Fruit fly (Drosophila melanogaster): ENCODE results near the gene Rbbp5.

dm6 chr3L:20385969-20386370 lies 38.2 kb upstream of the Rbbp5 start:
- TF ChIP-seq CG8301 (tag; optimal IDR thresholded peaks at IDR 0.05) (no peak), CG13204 (GFP tag; optimal IDR thresholded peaks at IDR 0.05) (peak; percentile 87), fd96Ca (GFP tag; IDR thresholded peaks at IDR 0.05) (no peak), CG9948 (tag; optimal IDR thresholded peaks at IDR 0.05) (no peak), EcR (GFP tag; optimal IDR thresholded peaks at IDR 0.05) (peak; percentile 57), rn (GFP tag; IDR thresholded peaks at IDR 0.05) (no peak), CG12605 (GFP tag; IDR thresholded peaks at IDR 0.05) (no peak)
